Fruit fly (Drosophila melanogaster): ENCODE data around the gene RFeSP.
A peak's percentile ranks its signal among the peaks of the same experiment; 100 is the strongest.

The RFeSP gene

dm6 chr2L:1643252-1643864 is 29.4 kb upstream of the RFeSP start (continued):
- TF ChIP-seq peb (GFP tag; IDR thresholded peaks at IDR 0.05) (peak; percentile 89), PHDP (tag; optimal IDR thresholded peaks at IDR 0.05) (peak; percentile 98), CG6654 (GFP tag; optimal IDR thresholded peaks at IDR 0.05) (peak; percentile 91), CG9609 (GFP tag; optimal IDR thresholded peaks at IDR 0.05) (peak; percentile 86), sqz (GFP tag; optimal IDR thresholded peaks at IDR 0.05) (peak; percentile 96), tup (GFP tag; optimal IDR thresholded peaks at IDR 0.05) (peak; percentile 86), Atf6 (GFP tag; IDR thresholded peaks at IDR 0.05) (peak; percentile 98), CG10462 (GFP tag; optimal IDR thresholded peaks at IDR 0.05) (peak; percentile 93), crc (GFP tag; optimal IDR thresholded peaks at IDR 0.05) (peak; percentile 86), TFAM (GFP tag; optimal IDR thresholded peaks at IDR 0.05) (peak; percentile 76), onecut (GFP tag; IDR thresholded peaks at IDR 0.05) (peak; percentile 93), chif (GFP tag; optimal IDR thresholded peaks at IDR 0.05) (peak; percentile 81 to 87), MTF-1 (GFP tag; optimal IDR thresholded peaks at IDR 0.05; ENCODE audit: borderline replicate concordance) (peak; percentile 91), ase (GFP tag; IDR thresholded peaks at IDR 0.05) (peak; percentile 93), CG10366 (GFP tag; IDR thresholded peaks at IDR 0.05) (peak; percentile 96), CG15601 (tag; optimal IDR thresholded peaks at IDR 0.05) (peak; percentile 95), Awh (GFP tag; IDR thresholded peaks at IDR 0.05) (peak; percentile 96), CG7839 (tag; optimal IDR thresholded peaks at IDR 0.05) (peak; percentile 99), pum (GFP tag; optimal IDR thresholded peaks at IDR 0.05) (peak; percentile 89), CG18476 (GFP tag; optimal IDR thresholded peaks at IDR 0.05) (peak; percentile 89), CG17359 (tag; optimal IDR thresholded peaks at IDR 0.05) (peak; percentile 97), Meics (GFP tag; optimal IDR thresholded peaks at IDR 0.05) (peak; percentile 98), inv (GFP tag; IDR thresholded peaks at IDR 0.05; ENCODE audit: partially characterized antibody) (no peak; the same call in 1 of the 2 replicates), hb (GFP tag; IDR thresholded peaks at IDR 0.05; ENCODE audit: partially characterized antibody) (no peak), CG13287 (GFP tag; IDR thresholded peaks at IDR 0.05; ENCODE audit: partially characterized antibody) (peak; percentile 47; the same call in 1 of the 2 replicates), Nf-YA (GFP tag; IDR thresholded peaks at IDR 0.05) (peak; percentile 94), Myb (GFP tag; optimal IDR thresholded peaks at IDR 0.05) (peak; percentile 78), vnd (GFP tag; IDR thresholded peaks at IDR 0.05; ENCODE audit: partially characterized antibody) (no peak), pita (GFP tag; optimal IDR thresholded peaks at IDR 0.05) (no peak), CG10654 (GFP tag; optimal IDR thresholded peaks at IDR 0.05) (peak; percentile 94), HLHmδ (GFP tag; optimal IDR thresholded peaks at IDR 0.05) (no peak), CG17361 (GFP tag; IDR thresholded peaks at IDR 0.05) (peak; percentile 98), CG32772 (GFP tag; IDR thresholded peaks at IDR 0.05) (peak; percentile 92), slp2 (GFP tag; optimal IDR thresholded peaks at IDR 0.05) (peak; percentile 87), CG15696 (tag; optimal IDR thresholded peaks at IDR 0.05) (peak; percentile 84), CG6765 (GFP tag; optimal IDR thresholded peaks at IDR 0.05) (peak; percentile 98), croc (GFP tag; conservative IDR thresholded peaks at IDR 0.05) (peak; percentile 94), CG2116 (GFP tag; optimal IDR thresholded peaks at IDR 0.05) (peak; percentile 82), bsh (GFP tag; optimal IDR thresholded peaks at IDR 0.05) (peak; percentile 65 to 94), CG13775 (GFP tag; optimal IDR thresholded peaks at IDR 0.05) (peak; percentile 95), CG3281 (GFP tag; optimal IDR thresholded peaks at IDR 0.05) (peak; percentile 99), jing (GFP tag; optimal IDR thresholded peaks at IDR 0.05) (peak; percentile 90), Ssrp (tag; optimal IDR thresholded peaks at IDR 0.05) (peak; percentile 96), CG17802 (tag; optimal IDR thresholded peaks at IDR 0.05) (peak; percentile 64), CG11695 (GFP tag; IDR thresholded peaks at IDR 0.05) (peak; percentile 98), Nf-YC (tag; optimal IDR thresholded peaks at IDR 0.05) (peak; percentile 94), tin (GFP tag; optimal IDR thresholded peaks at IDR 0.05) (peak; percentile 95), vvl (GFP tag; IDR thresholded peaks at IDR 0.05) (peak; percentile 97), row (GFP tag; IDR thresholded peaks at IDR 0.05) (peak; percentile 99)

Data from whole organism, embryonic.